In the genomic region with DNA sequence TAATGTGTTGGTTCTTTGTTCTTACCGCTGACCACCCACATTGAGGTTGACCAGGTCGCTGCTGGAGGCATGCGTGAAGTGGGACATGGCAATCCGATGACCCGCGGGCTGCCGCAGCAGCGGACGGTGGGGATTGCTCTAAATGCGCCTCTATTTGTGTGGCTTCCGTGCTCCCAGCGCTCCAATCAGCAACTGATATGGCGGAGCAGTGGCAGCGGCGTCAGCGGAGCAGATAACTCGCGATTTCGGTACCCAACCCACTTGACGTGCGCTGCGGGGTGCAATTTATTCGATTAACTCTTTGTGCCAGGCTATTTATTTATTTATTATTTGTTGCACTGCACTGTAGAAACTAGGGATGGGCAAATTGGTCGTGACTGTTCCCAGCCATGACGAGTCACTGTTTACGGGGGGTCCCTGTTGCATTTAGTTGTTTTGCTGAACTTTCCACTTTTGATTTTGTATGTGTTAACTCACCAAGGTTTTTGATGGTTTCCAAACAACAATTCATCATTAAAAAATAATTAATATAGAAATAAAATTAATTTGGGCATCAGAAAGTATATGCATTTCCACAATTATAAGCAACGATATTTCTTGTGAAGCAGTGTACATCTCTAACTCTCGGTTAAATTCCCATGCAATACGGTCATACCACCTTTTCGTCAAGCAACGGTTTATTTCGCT, we compare ENCODE assay signal across 1 fruit fly cellular context.
TF ChIP-seq lines count a peak whose summit lies in the region.

A gene (minus strand): TSS at position 383 of the 687 bp plus-strand sequence.
A gene (plus strand): TSS at position 637 of the 687 bp plus-strand sequence.

TF ChIP-seq in whole organism, embryonic, 481 proteins besides CTCF, POLR2A, EP300 and RAD21 (continued from another document and continues in another):
- TF ChIP-seq insv (GFP tag; optimal IDR thresholded peaks at IDR 0.05; lab: Kevin White, UChicago) = peak in 1 of 2 experiments; percentile 37
- TF ChIP-seq zfh1 (GFP tag; IDR thresholded peaks at IDR 0.05; lab: Robert Waterston, UW) = peak; percentile 55; the same call in 2 of the 3 replicates
- no peak for TF ChIP-seq Oaz (GFP tag; IDR thresholded peaks at IDR 0.05; lab: Robert Waterston, UW)
- peak; percentile 38 for TF ChIP-seq CG3407 (GFP tag; optimal IDR thresholded peaks at IDR 0.05; lab: Kevin White, UChicago)
- peak; percentile 86 for TF ChIP-seq slbo (GFP tag; IDR thresholded peaks at IDR 0.05; lab: Robert Waterston, UW)
- no peak for TF ChIP-seq eyg (GFP tag; optimal IDR thresholded peaks at IDR 0.05; lab: Kevin White, UChicago)
- peak; percentile 38 for TF ChIP-seq CG10979 (tag; optimal IDR thresholded peaks at IDR 0.05; lab: Kevin White, UChicago)
- peak; percentile 76 for TF ChIP-seq CG13775 (GFP tag; optimal IDR thresholded peaks at IDR 0.05; lab: Kevin White, UChicago)
- peak; percentile 44 for TF ChIP-seq chn (GFP tag; optimal IDR thresholded peaks at IDR 0.05; lab: Kevin White, UChicago)
- TF ChIP-seq CG32772 (GFP tag; IDR thresholded peaks at IDR 0.05; lab: Robert Waterston, UW) = peak; percentile 51; the same call in 1 of the 2 replicates
- peak; percentile 50 for TF ChIP-seq H2.0 (GFP tag; IDR thresholded peaks at IDR 0.05; lab: Robert Waterston, UW)
- TF ChIP-seq tx (GFP tag; optimal IDR thresholded peaks at IDR 0.05; lab: Kevin White, UChicago) = peak; percentile 10
- no peak for TF ChIP-seq CG14050 (GFP tag; IDR thresholded peaks at IDR 0.05; lab: Robert Waterston, UW)
- peak; percentile 90 for TF ChIP-seq CG14710 (tag; optimal IDR thresholded peaks at IDR 0.05; lab: Kevin White, UChicago)
- TF ChIP-seq crol (GFP tag; IDR thresholded peaks at IDR 0.05; lab: Robert Waterston, UW) = peak; percentile 24; the same call in 1 of the 2 replicates
- TF ChIP-seq CG30020 (tag; optimal IDR thresholded peaks at IDR 0.05; lab: Kevin White, UChicago) = peak; percentile 73
- peak; percentile 11 for TF ChIP-seq pho (GFP tag; optimal IDR thresholded peaks at IDR 0.05; lab: Kevin White, UChicago)
- TF ChIP-seq CG13287 (GFP tag; IDR thresholded peaks at IDR 0.05; lab: Robert Waterston, UW; ENCODE audit: partially characterized antibody) = peak; percentile 84
- no peak for TF ChIP-seq CG4707 (GFP tag; optimal IDR thresholded peaks at IDR 0.05; lab: Kevin White, UChicago)
- peak; percentile 65 for TF ChIP-seq CG15601 (tag; optimal IDR thresholded peaks at IDR 0.05; lab: Kevin White, UChicago)
- peak; percentile 31; the same call in 1 of the 2 replicates for TF ChIP-seq ranshi (GFP tag; IDR thresholded peaks at IDR 0.05; lab: Robert Waterston, UW)
- no peak for TF ChIP-seq cg (GFP tag; optimal IDR thresholded peaks at IDR 0.05; lab: Kevin White, UChicago)
- peak; percentile 68 for TF ChIP-seq CG4404 (GFP tag; IDR thresholded peaks at IDR 0.05; lab: Robert Waterston, UW)
- peak; percentile 75 for TF ChIP-seq amos (GFP tag; IDR thresholded peaks at IDR 0.05; lab: Robert Waterston, UW; ENCODE audit: partially characterized antibody)
- no peak for TF ChIP-seq hth (optimal IDR thresholded peaks at IDR 0.05; lab: Kevin White, UChicago)
- peak; percentile 54; the same call in 1 of the 2 replicates for TF ChIP-seq CG10366 (GFP tag; IDR thresholded peaks at IDR 0.05; lab: Robert Waterston, UW)
- peak; percentile 49 for TF ChIP-seq CG7372 (GFP tag; IDR thresholded peaks at IDR 0.05; lab: Robert Waterston, UW)
- no peak for TF ChIP-seq lov (optimal IDR thresholded peaks at IDR 0.05; lab: Kevin White, UChicago)
- no peak for TF ChIP-seq lov (GFP tag; IDR thresholded peaks at IDR 0.05; lab: Robert Waterston, UW)
- TF ChIP-seq CG18764 (GFP tag; optimal IDR thresholded peaks at IDR 0.05; lab: Kevin White, UChicago) = no peak
- TF ChIP-seq gsb-n (tag; optimal IDR thresholded peaks at IDR 0.05; lab: Kevin White, UChicago) = no peak
- peak; percentile 59 for TF ChIP-seq CG3281 (GFP tag; optimal IDR thresholded peaks at IDR 0.05; lab: Kevin White, UChicago)
- TF ChIP-seq Trl (optimal IDR thresholded peaks at IDR 0.05; lab: Kevin White, UChicago) = no peak
- peak; percentile 28 for TF ChIP-seq Trl (GFP tag; optimal IDR thresholded peaks at IDR 0.05; lab: Kevin White, UChicago)
- peak; percentile 82 for TF ChIP-seq CG13424 (tag; optimal IDR thresholded peaks at IDR 0.05; lab: Kevin White, UChicago)
- TF ChIP-seq Six4 (GFP tag; optimal IDR thresholded peaks at IDR 0.05; lab: Kevin White, UChicago) = peak; percentile 35
- 0 out of 3 replicates have a peak, but pooled peaks have one; percentile 43 for TF ChIP-seq CG11560 (tag; IDR thresholded peaks at IDR 0.05; lab: Robert Waterston, UW)
- TF ChIP-seq abd-A (tag; optimal IDR thresholded peaks at IDR 0.05; lab: Kevin White, UChicago) = no peak
- TF ChIP-seq Dfd (GFP tag; optimal IDR thresholded peaks at IDR 0.05; lab: Kevin White, UChicago) = no peak
- TF ChIP-seq Dp (GFP tag; optimal IDR thresholded peaks at IDR 0.05; lab: Kevin White, UChicago) = peak; percentile 77
- peak; percentile 60 for TF ChIP-seq HHEX (GFP tag; optimal IDR thresholded peaks at IDR 0.05; lab: Kevin White, UChicago)
- TF ChIP-seq MBD-R2 (GFP tag; IDR thresholded peaks at IDR 0.05; lab: Robert Waterston, UW) = peak; percentile 57
- peak; percentile 56 for TF ChIP-seq CG18619 (GFP tag; optimal IDR thresholded peaks at IDR 0.05; lab: Kevin White, UChicago)
- TF ChIP-seq Sry-β (GFP tag; optimal IDR thresholded peaks at IDR 0.05; lab: Kevin White, UChicago) = peak; percentile 44
- TF ChIP-seq CG34224 (GFP tag; IDR thresholded peaks at IDR 0.05; lab: Robert Waterston, UW; ENCODE audit: partially characterized antibody) = peak; percentile 71
- peak; percentile 69 for TF ChIP-seq Ssrp (tag; optimal IDR thresholded peaks at IDR 0.05; lab: Kevin White, UChicago)
- 0 out of 2 replicates have a peak, but pooled peaks have one; percentile 35 for TF ChIP-seq ara (GFP tag; IDR thresholded peaks at IDR 0.05; lab: Robert Waterston, UW)
- peak; percentile 73 for TF ChIP-seq inv (GFP tag; IDR thresholded peaks at IDR 0.05; lab: Robert Waterston, UW; ENCODE audit: partially characterized antibody)
- peak; percentile 80 for TF ChIP-seq CG2712 (tag; optimal IDR thresholded peaks at IDR 0.05; lab: Kevin White, UChicago)
- no peak for TF ChIP-seq CHES-1-like (GFP tag; optimal IDR thresholded peaks at IDR 0.05; lab: Kevin White, UChicago)
- TF ChIP-seq unpg (GFP tag; optimal IDR thresholded peaks at IDR 0.05; lab: Kevin White, UChicago) = peak; percentile 55
- no peak for TF ChIP-seq CG14965 (GFP tag; optimal IDR thresholded peaks at IDR 0.05; lab: Kevin White, UChicago; ENCODE audit: borderline replicate concordance)
- TF ChIP-seq CG17612 (GFP tag; IDR thresholded peaks at IDR 0.05; lab: Robert Waterston, UW) = no peak
- peak; percentile 73 for TF ChIP-seq vnd (GFP tag; IDR thresholded peaks at IDR 0.05; lab: Robert Waterston, UW; ENCODE audit: partially characterized antibody)
- TF ChIP-seq CoRest (tag; optimal IDR thresholded peaks at IDR 0.05; lab: Kevin White, UChicago) = peak; percentile 89
- peak; percentile 66 for TF ChIP-seq Lhr (GFP tag; optimal IDR thresholded peaks at IDR 0.05; lab: Kevin White, UChicago)
- peak; percentile 69 for TF ChIP-seq CG9727 (GFP tag; optimal IDR thresholded peaks at IDR 0.05; lab: Kevin White, UChicago)
- TF ChIP-seq seq (GFP tag; IDR thresholded peaks at IDR 0.05; lab: Robert Waterston, UW) = no peak
- TF ChIP-seq croc (GFP tag; conservative IDR thresholded peaks at IDR 0.05; lab: Robert Waterston, UW) = peak; percentile 52; the same call in 2 of the 3 replicates
- no peak for TF ChIP-seq pros (GFP tag; optimal IDR thresholded peaks at IDR 0.05; lab: Kevin White, UChicago)
- no peak for TF ChIP-seq kah (GFP tag; optimal IDR thresholded peaks at IDR 0.05; lab: Kevin White, UChicago)
- TF ChIP-seq rib (GFP tag; IDR thresholded peaks at IDR 0.05; lab: Robert Waterston, UW) = no peak
- no peak for TF ChIP-seq grn (GFP tag; optimal IDR thresholded peaks at IDR 0.05; lab: Kevin White, UChicago)
- no peak for TF ChIP-seq pan (optimal IDR thresholded peaks at IDR 0.05; lab: Kevin White, UChicago)
- TF ChIP-seq pan (GFP tag; optimal IDR thresholded peaks at IDR 0.05 in 1 of 2, IDR thresholded peaks at IDR 0.05 in 1 of 2) = peak in 1 of 2 experiments; percentile 34
- TF ChIP-seq CG9215 (GFP tag; IDR thresholded peaks at IDR 0.05; lab: Robert Waterston, UW) = peak; percentile 78
- TF ChIP-seq bbx (GFP tag; IDR thresholded peaks at IDR 0.05; lab: Robert Waterston, UW; ENCODE audit: partially characterized antibody) = peak; percentile 32; the same call in 1 of the 2 replicates
- TF ChIP-seq Sry-δ (GFP tag; optimal IDR thresholded peaks at IDR 0.05; lab: Kevin White, UChicago) = peak; percentile 88
- TF ChIP-seq nerfin-1 (tag; optimal IDR thresholded peaks at IDR 0.05; lab: Kevin White, UChicago) = peak; percentile 87
- TF ChIP-seq CG18262 (tag; optimal IDR thresholded peaks at IDR 0.05; lab: Kevin White, UChicago) = peak; percentile 69
- peak; percentile 33 for TF ChIP-seq CG4854 (GFP tag; optimal IDR thresholded peaks at IDR 0.05; lab: Kevin White, UChicago)
- peak; percentile 53 for TF ChIP-seq Fer1 (GFP tag; optimal IDR thresholded peaks at IDR 0.05; lab: Kevin White, UChicago)
- TF ChIP-seq CG16813 (GFP tag; IDR thresholded peaks at IDR 0.05; lab: Robert Waterston, UW; ENCODE audit: partially characterized antibody) = peak; percentile 81
- TF ChIP-seq Aef1 (GFP tag; IDR thresholded peaks at IDR 0.05; lab: Robert Waterston, UW) = peak; percentile 69
- peak; percentile 68 for TF ChIP-seq CG8388 (GFP tag; optimal IDR thresholded peaks at IDR 0.05; lab: Kevin White, UChicago)
- peak; percentile 87 for TF ChIP-seq Abd-B (GFP tag; optimal IDR thresholded peaks at IDR 0.05; lab: Kevin White, UChicago)
- peak; percentile 90 for TF ChIP-seq Scr (GFP tag; IDR thresholded peaks at IDR 0.05; lab: Robert Waterston, UW; ENCODE audit: partially characterized antibody)
- peak; percentile 57; the same call in 2 of the 3 replicates for TF ChIP-seq jigr1 (GFP tag; IDR thresholded peaks at IDR 0.05; lab: Robert Waterston, UW)
- no peak for TF ChIP-seq CG10274 (GFP tag; optimal IDR thresholded peaks at IDR 0.05; lab: Kevin White, UChicago)
- no peak for TF ChIP-seq Sox100B (GFP tag; optimal IDR thresholded peaks at IDR 0.05; lab: Kevin White, UChicago)
- 0 out of 2 replicates have a peak, but pooled peaks have one; percentile 8 for TF ChIP-seq Ada2b (GFP tag; IDR thresholded peaks at IDR 0.05; lab: Robert Waterston, UW)
- TF ChIP-seq ATbp (GFP tag; optimal IDR thresholded peaks at IDR 0.05; lab: Kevin White, UChicago) = no peak
- TF ChIP-seq CG15073 (GFP tag; optimal IDR thresholded peaks at IDR 0.05; lab: Kevin White, UChicago) = peak; percentile 54
- 0 out of 3 replicates have a peak, but pooled peaks have one; percentile 9 for TF ChIP-seq Mrtf (GFP tag; IDR thresholded peaks at IDR 0.05; lab: Robert Waterston, UW)
- TF ChIP-seq CG17359 (tag; optimal IDR thresholded peaks at IDR 0.05; lab: Kevin White, UChicago) = peak; percentile 51
- TF ChIP-seq CG33557 (GFP tag; optimal IDR thresholded peaks at IDR 0.05; lab: Kevin White, UChicago) = peak; percentile 47
- TF ChIP-seq hbn (GFP tag; IDR thresholded peaks at IDR 0.05; lab: Robert Waterston, UW; ENCODE audit: partially characterized antibody) = peak; percentile 75
- TF ChIP-seq tgo (GFP tag; IDR thresholded peaks at IDR 0.05; lab: Robert Waterston, UW) = peak; percentile 48; the same call in 2 of the 3 replicates
- peak; percentile 43 for TF ChIP-seq Ets97D (GFP tag; optimal IDR thresholded peaks at IDR 0.05; lab: Kevin White, UChicago)
- TF ChIP-seq ac (GFP tag; optimal IDR thresholded peaks at IDR 0.05; lab: Kevin White, UChicago) = no peak
- TF ChIP-seq CG9437 (GFP tag; optimal IDR thresholded peaks at IDR 0.05; lab: Kevin White, UChicago) = peak; percentile 50
- 0 out of 2 replicates have a peak, but pooled peaks have one; percentile 6 for TF ChIP-seq CG4730 (GFP tag; IDR thresholded peaks at IDR 0.05; lab: Robert Waterston, UW)
- TF ChIP-seq CG16815 (GFP tag; optimal IDR thresholded peaks at IDR 0.05; lab: Kevin White, UChicago) = peak; percentile 60
- TF ChIP-seq tin (GFP tag; optimal IDR thresholded peaks at IDR 0.05; lab: Kevin White, UChicago) = peak; percentile 76
- TF ChIP-seq sug (tag; optimal IDR thresholded peaks at IDR 0.05; lab: Kevin White, UChicago) = peak; percentile 100
- TF ChIP-seq CG2120 (GFP tag; optimal IDR thresholded peaks at IDR 0.05; lab: Kevin White, UChicago) = peak; percentile 74
- TF ChIP-seq schlank (tag; optimal IDR thresholded peaks at IDR 0.05; lab: Kevin White, UChicago) = no peak
- TF ChIP-seq Dref (GFP tag; IDR thresholded peaks at IDR 0.05; lab: Robert Waterston, UW) = peak; percentile 34; the same call in 1 of the 2 replicates
- TF ChIP-seq CG32532 (GFP tag; IDR thresholded peaks at IDR 0.05; lab: Robert Waterston, UW) = peak; percentile 69
- peak; percentile 16 for TF ChIP-seq CG33213 (GFP tag; optimal IDR thresholded peaks at IDR 0.05; lab: Kevin White, UChicago)
- no peak for TF ChIP-seq MTF-1 (GFP tag; optimal IDR thresholded peaks at IDR 0.05; lab: Kevin White, UChicago; ENCODE audit: borderline replicate concordance)
- TF ChIP-seq CG3163 (GFP tag; optimal IDR thresholded peaks at IDR 0.05; lab: Kevin White, UChicago) = no peak
- peak; percentile 36 for TF ChIP-seq fd96Cb (tag; optimal IDR thresholded peaks at IDR 0.05; lab: Kevin White, UChicago)
- TF ChIP-seq CG1529 (GFP tag; optimal IDR thresholded peaks at IDR 0.05; lab: Kevin White, UChicago) = no peak
- no peak for TF ChIP-seq CG12071 (GFP tag; optimal IDR thresholded peaks at IDR 0.05; lab: Kevin White, UChicago)
- TF ChIP-seq unc-4 (GFP tag; IDR thresholded peaks at IDR 0.05; lab: Robert Waterston, UW; ENCODE audit: partially characterized antibody) = peak; percentile 80
- peak; percentile 77 for TF ChIP-seq CG8924 (tag; optimal IDR thresholded peaks at IDR 0.05; lab: Kevin White, UChicago)
- TF ChIP-seq caup (GFP tag; optimal IDR thresholded peaks at IDR 0.05; lab: Kevin White, UChicago; ENCODE audit: severe bottlenecking) = peak; percentile 49
- no peak for TF ChIP-seq CG17802 (tag; optimal IDR thresholded peaks at IDR 0.05; lab: Kevin White, UChicago)
- peak; percentile 34 for TF ChIP-seq CG5245 (GFP tag; optimal IDR thresholded peaks at IDR 0.05; lab: Kevin White, UChicago)
- peak; percentile 68 for TF ChIP-seq NfI (GFP tag; optimal IDR thresholded peaks at IDR 0.05; lab: Kevin White, UChicago)
- peak; percentile 48 for TF ChIP-seq CG14667 (GFP tag; IDR thresholded peaks at IDR 0.05; lab: Robert Waterston, UW)
- 0 out of 3 replicates have a peak, but pooled peaks have one; percentile 39 for TF ChIP-seq CG11456 (GFP tag; IDR thresholded peaks at IDR 0.05; lab: Robert Waterston, UW)
- peak; percentile 61; the same call in 1 of the 3 replicates for TF ChIP-seq dysf (GFP tag; IDR thresholded peaks at IDR 0.05; lab: Robert Waterston, UW)
- peak; percentile 53; the same call in 1 of the 2 replicates for TF ChIP-seq sob (GFP tag; IDR thresholded peaks at IDR 0.05; lab: Robert Waterston, UW)
- peak; percentile 35; the same call in 1 of the 3 replicates for TF ChIP-seq ci (GFP tag; IDR thresholded peaks at IDR 0.05; lab: Robert Waterston, UW)
